Fruit fly (Drosophila melanogaster): ENCODE results near the gene CG18764.

CG18764 gene

DNA sequence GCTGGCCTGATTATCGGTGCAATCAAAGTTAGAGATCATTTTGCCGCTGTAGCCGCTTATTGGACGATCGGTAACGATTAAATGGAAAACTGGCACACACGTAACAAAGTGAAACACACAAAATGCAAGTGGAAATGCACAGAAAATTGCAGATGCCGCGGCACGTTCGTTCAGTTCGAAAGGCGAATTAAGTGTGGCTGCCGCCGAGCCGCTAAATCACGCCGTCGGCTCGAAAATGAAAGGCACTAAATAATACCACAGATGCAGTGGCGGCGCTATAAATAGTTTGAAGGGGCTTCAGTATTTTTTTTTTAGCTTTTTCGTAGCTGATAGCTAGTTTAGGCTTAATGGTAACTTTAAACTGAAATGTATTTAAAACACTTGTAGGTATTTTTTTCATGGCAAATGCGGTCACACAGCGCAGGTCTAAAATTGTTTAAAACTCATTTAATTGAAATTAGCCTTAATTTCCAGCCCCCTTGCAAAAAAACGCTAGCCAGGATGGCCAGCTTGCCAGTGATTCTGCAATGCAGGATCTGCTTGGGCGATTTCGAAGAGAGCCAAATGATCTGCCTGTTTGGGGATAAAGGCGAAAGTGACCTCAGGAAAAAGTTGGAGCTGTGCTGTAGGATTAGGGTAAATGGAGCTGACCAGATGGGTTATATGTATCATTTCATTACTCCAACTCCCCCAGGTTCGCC lies 6.8 kb upstream of the CG18764 start, which contains the start of the genes Jupiter and CG14710 (continued):
- peak; percentile 81 for TF ChIP-seq nmo (GFP tag; optimal IDR thresholded peaks at IDR 0.05)
- peak; percentile 38 for TF ChIP-seq Sox102F (GFP tag; optimal IDR thresholded peaks at IDR 0.05)
- peak; percentile 39 for TF ChIP-seq CG10462 (GFP tag; optimal IDR thresholded peaks at IDR 0.05)
- TF ChIP-seq ttk (GFP tag; IDR thresholded peaks at IDR 0.05): peak; percentile 47; the same call in 1 of the 2 replicates
- TF ChIP-seq CG10979 (tag; optimal IDR thresholded peaks at IDR 0.05): peak; percentile 30
- TF ChIP-seq chn (GFP tag; optimal IDR thresholded peaks at IDR 0.05): peak; percentile 83
- no peak for TF ChIP-seq pan (optimal IDR thresholded peaks at IDR 0.05)
- TF ChIP-seq pan (GFP tag; optimal IDR thresholded peaks at IDR 0.05 in 1 of 2, IDR thresholded peaks at IDR 0.05 in 1 of 2): peak in 1 of 2 experiments; percentile 45
- peak; percentile 66 for TF ChIP-seq Dek (tag; optimal IDR thresholded peaks at IDR 0.05)
- TF ChIP-seq D (optimal IDR thresholded peaks at IDR 0.05): no peak
- TF ChIP-seq D (GFP tag; optimal IDR thresholded peaks at IDR 0.05): no peak
- TF ChIP-seq CG7372 (GFP tag; IDR thresholded peaks at IDR 0.05): no peak
- no peak for TF ChIP-seq CG6813 (GFP tag; optimal IDR thresholded peaks at IDR 0.05)
- TF ChIP-seq Med (GFP tag): peak; percentile 97
- TF ChIP-seq ATbp (GFP tag; optimal IDR thresholded peaks at IDR 0.05): no peak
- TF ChIP-seq CG17186 (GFP tag; optimal IDR thresholded peaks at IDR 0.05): peak; percentile 18
- no peak for TF ChIP-seq CkIIα-i1 (GFP tag; IDR thresholded peaks at IDR 0.05)
- TF ChIP-seq CG3847 (GFP tag; IDR thresholded peaks at IDR 0.05): peak; percentile 86
- TF ChIP-seq Xbp1 (GFP tag; optimal IDR thresholded peaks at IDR 0.05): peak; percentile 86
- peak; percentile 15 for TF ChIP-seq CG4282 (GFP tag; optimal IDR thresholded peaks at IDR 0.05)
- peak; percentile 39 for TF ChIP-seq pfk (GFP tag; optimal IDR thresholded peaks at IDR 0.05)
- TF ChIP-seq wek (GFP tag; optimal IDR thresholded peaks at IDR 0.05): no peak
- no peak for TF ChIP-seq Asciz (GFP tag; optimal IDR thresholded peaks at IDR 0.05)
- no peak for TF ChIP-seq fd102C (GFP tag; optimal IDR thresholded peaks at IDR 0.05)
- no peak for TF ChIP-seq CG8281 (tag; optimal IDR thresholded peaks at IDR 0.05)
- peak; percentile 77 for TF ChIP-seq CG8089 (GFP tag; optimal IDR thresholded peaks at IDR 0.05)
- peak; percentile 63; the same call in 2 of the 3 replicates for TF ChIP-seq CG2889 (GFP tag; IDR thresholded peaks at IDR 0.05)
- peak; percentile 29 for TF ChIP-seq btn (GFP tag; optimal IDR thresholded peaks at IDR 0.05)
- TF ChIP-seq CG33557 (GFP tag; optimal IDR thresholded peaks at IDR 0.05): peak; percentile 27
- TF ChIP-seq p53 (GFP tag; optimal IDR thresholded peaks at IDR 0.05): peak; percentile 77
- TF ChIP-seq Lhr (GFP tag; optimal IDR thresholded peaks at IDR 0.05): peak; percentile 95
- TF ChIP-seq Hsf (GFP tag; optimal IDR thresholded peaks at IDR 0.05): peak; percentile 82
- TF ChIP-seq chinmo (GFP tag; IDR thresholded peaks at IDR 0.05; ENCODE audit: partially characterized antibody): peak; percentile 73; the same call in 1 of the 4 replicates
- TF ChIP-seq Sry-δ (GFP tag; optimal IDR thresholded peaks at IDR 0.05): peak; percentile 70
- no peak for TF ChIP-seq CG3407 (GFP tag; optimal IDR thresholded peaks at IDR 0.05)
- TF ChIP-seq jigr1 (GFP tag; IDR thresholded peaks at IDR 0.05): peak; percentile 14; the same call in 1 of the 3 replicates
- peak; percentile 43 for TF ChIP-seq CG4854 (GFP tag; optimal IDR thresholded peaks at IDR 0.05)
- 0 out of 2 replicates have a peak, but pooled peaks have one; percentile 21 for TF ChIP-seq H2.0 (GFP tag; IDR thresholded peaks at IDR 0.05)
- peak; percentile 63 for TF ChIP-seq CG12942 (GFP tag; optimal IDR thresholded peaks at IDR 0.05)
- no peak for TF ChIP-seq CG2199 (GFP tag; IDR thresholded peaks at IDR 0.05)
- TF ChIP-seq CG7786 (GFP tag; optimal IDR thresholded peaks at IDR 0.05): peak; percentile 83
- TF ChIP-seq CrebB (tag; optimal IDR thresholded peaks at IDR 0.05): peak; percentile 50
- peak; percentile 85 for TF ChIP-seq jumu (GFP tag; optimal IDR thresholded peaks at IDR 0.05)
- TF ChIP-seq gfzf (GFP tag; optimal IDR thresholded peaks at IDR 0.05): peak; percentile 100
- TF ChIP-seq CG12104 (GFP tag; optimal IDR thresholded peaks at IDR 0.05): peak; percentile 1
- peak; percentile 58 for TF ChIP-seq BEAF-32 (GFP tag; optimal IDR thresholded peaks at IDR 0.05)
- TF ChIP-seq CG4404 (GFP tag; IDR thresholded peaks at IDR 0.05): peak; percentile 57
- TF ChIP-seq Dbx (GFP tag; IDR thresholded peaks at IDR 0.05): peak; percentile 82
- TF ChIP-seq CG8290 (GFP tag; optimal IDR thresholded peaks at IDR 0.05): peak; percentile 68
- peak in 1 of 2 experiments; percentile 70 for TF ChIP-seq CG8290 (tag; optimal IDR thresholded peaks at IDR 0.05)
